Fruit fly (Drosophila melanogaster) whole organism, pupa: ENCODE results near the gene CG13023.

Experiments
- CG10348 ChIP-seq: fragments of 200-800 bp; sonication (Bioruptor generic); IDR thresholded peaks from 2 replicates; pipeline ENCODE4 v1.3.6; 2022; ENCODE audit warnings: missing biosample characterization, missing genetic modification characterization
- CG12605 ChIP-seq: fragments of 200-800 bp; sonication (Bioruptor generic); IDR thresholded peaks from 2 replicates; pipeline ENCODE4 v1.3.6; 2022; ENCODE audit warnings: missing biosample characterization, missing genetic modification characterization
- CG8159 ChIP-seq: fragments of 200-800 bp; sonication (Bioruptor generic); optimal IDR thresholded peaks from 3 replicates; lab custom pipeline; 2018; ENCODE audit warnings: missing biosample characterization, mild to moderate bottlenecking, missing genetic modification characterization, moderate library complexity
- rn ChIP-seq: fragments of 200-800 bp; sonication (Bioruptor generic); IDR thresholded peaks from 2 replicates; pipeline ENCODE4 v1.3.6; 2022; ENCODE audit warnings: missing biosample characterization, missing genetic modification characterization

DNA sequence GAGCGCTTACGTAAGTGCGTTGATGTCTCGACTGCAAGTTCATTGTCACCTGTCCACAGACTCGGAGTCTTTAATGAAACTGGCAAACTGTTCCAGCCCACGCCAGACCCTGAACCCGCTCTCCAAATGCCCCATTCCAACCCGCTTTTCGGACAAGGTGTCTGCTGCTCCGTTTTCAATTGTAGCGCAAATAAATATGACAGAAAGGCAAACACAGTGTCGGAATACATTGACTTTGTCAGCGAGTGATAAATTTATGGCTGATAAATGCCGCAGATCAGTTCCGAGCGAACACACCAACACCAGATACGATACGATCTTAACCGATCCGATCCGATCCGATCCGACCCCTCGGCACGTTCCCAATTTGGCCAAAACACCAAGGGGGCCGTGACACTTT lies 13.1 kb downstream of the CG13023 start:
- TF ChIP-seq rn (GFP tag; lab: Robert Waterston, UW) (no peak), CG10348 (GFP tag; lab: Robert Waterston, UW) (no peak), CG12605 (GFP tag; lab: Robert Waterston, UW) (no peak), CG8159 (tag; lab: Kevin White, UChicago) (no peak)
